Worm (Caenorhabditis elegans) whole organism, late embryonic: ENCODE data around the gene C17C3.9.

Experiments used
- C38D4.7 ChIP-seq: fragments of 200-800 bp; sonication (Bioruptor generic); optimal IDR thresholded peaks from 2 replicates; lab custom pipeline; 2018; ENCODE audit warnings: mild to moderate bottlenecking, missing genetic modification characterization, moderate library complexity, missing compliant biosample characterization
- K02D7.2 ChIP-seq: sonication (generic microtip); optimal IDR thresholded peaks from 2 replicates; lab custom pipeline; 2017; ENCODE audit warnings: mild to moderate bottlenecking, missing genetic modification characterization, missing compliant biosample characterization
- K09A11.1 ChIP-seq: sonication (generic microtip); optimal IDR thresholded peaks from 2 replicates; lab custom pipeline; 2017; ENCODE audit warnings: antibody characterized with exemption, mild to moderate bottlenecking, missing genetic modification characterization, missing compliant biosample characterization; ENCODE audit not compliant: insufficient read depth
- T23F11.4 ChIP-seq: fragments of 200-800 bp; sonication (Bioruptor generic); optimal IDR thresholded peaks from 2 replicates; lab custom pipeline; 2018; ENCODE audit warnings: mild to moderate bottlenecking, missing genetic modification characterization, missing compliant biosample characterization
- ceh-14 ChIP-seq: sonication (generic microtip); optimal IDR thresholded peaks from 2 replicates; lab custom pipeline; 2016; ENCODE audit warnings: missing genotype, missing genetic modification characterization, missing compliant biosample characterization
- ceh-19 ChIP-seq: fragments of 200-800 bp; sonication (Bioruptor generic); optimal IDR thresholded peaks from 2 replicates; lab custom pipeline; 2018; ENCODE audit warnings: mild to moderate bottlenecking, missing genetic modification characterization, missing compliant biosample characterization
- ceh-2 ChIP-seq: sonication (generic microtip); optimal IDR thresholded peaks from 2 replicates; lab custom pipeline; 2016; ENCODE audit warnings: missing genotype, missing genetic modification characterization, missing compliant biosample characterization
- ceh-22 ChIP-seq: sonication (generic microtip); optimal IDR thresholded peaks from 2 replicates; lab custom pipeline; 2017; ENCODE audit warnings: missing biosample characterization, missing genetic modification characterization
- ceh-24 ChIP-seq: sonication (generic microtip); optimal IDR thresholded peaks from 2 replicates; lab custom pipeline; 2016; ENCODE audit warnings: mild to moderate bottlenecking, missing genetic modification characterization, missing compliant biosample characterization
- ceh-31 ChIP-seq: sonication (generic microtip); optimal IDR thresholded peaks from 2 replicates; lab custom pipeline; 2016; ENCODE audit warnings: missing genetic modification characterization, missing compliant biosample characterization
- ceh-45 ChIP-seq: fragments of 200-800 bp; sonication (Bioruptor generic); IDR thresholded peaks from 2 replicates; pipeline ENCODE4 v1.3.6; 2022; ENCODE audit warnings: missing genetic modification reagents, missing genetic modification characterization, missing compliant biosample characterization
- ceh-48 ChIP-seq: sonication (generic microtip); optimal IDR thresholded peaks from 2 replicates; lab custom pipeline; 2016; ENCODE audit warnings: missing genetic modification characterization, inconsistent platforms, missing compliant biosample characterization
- che-1 ChIP-seq: sonication (generic microtip); optimal IDR thresholded peaks from 2 replicates; lab custom pipeline; 2016; ENCODE audit warnings: mild to moderate bottlenecking, missing genetic modification characterization, missing compliant biosample characterization
- dmd-4 ChIP-seq: sonication (generic microtip); optimal IDR thresholded peaks from 2 replicates; lab custom pipeline; 2016; ENCODE audit warnings: borderline replicate concordance, missing genetic modification characterization, missing compliant biosample characterization
- dve-1 ChIP-seq: sonication (generic microtip); optimal IDR thresholded peaks from 2 replicates; lab custom pipeline; 2017; ENCODE audit warnings: antibody characterized with exemption, mild to moderate bottlenecking, missing genetic modification characterization, missing compliant biosample characterization
- elt-4 ChIP-seq: sonication (generic microtip); optimal IDR thresholded peaks from 2 replicates; lab custom pipeline; 2016; ENCODE audit warnings: missing genetic modification characterization, missing compliant biosample characterization
- fkh-6 ChIP-seq: sonication (generic microtip); optimal IDR thresholded peaks from 2 replicates; lab custom pipeline; 2016; ENCODE audit warnings: missing genetic modification characterization, missing compliant biosample characterization
- hlh-13 ChIP-seq: fragments of 200-800 bp; sonication (Bioruptor generic); optimal IDR thresholded peaks from 2 replicates; lab custom pipeline; 2018; ENCODE audit warnings: mild to moderate bottlenecking, missing genetic modification characterization, missing compliant biosample characterization
- hlh-6 ChIP-seq: sonication (generic microtip); optimal IDR thresholded peaks from 2 replicates; lab custom pipeline; 2016; ENCODE audit warnings: missing genotype, missing genetic modification characterization, missing compliant biosample characterization
- hlh-8 ChIP-seq: sonication (generic microtip); optimal IDR thresholded peaks from 2 replicates; lab custom pipeline; 2016; ENCODE audit warnings: missing genotype, missing genetic modification characterization, missing compliant biosample characterization
- lim-6 ChIP-seq: sonication (generic microtip); optimal IDR thresholded peaks from 2 replicates; lab custom pipeline; 2016; ENCODE audit warnings: missing genetic modification characterization, missing compliant biosample characterization
- mec-3 ChIP-seq: sonication (generic microtip); optimal IDR thresholded peaks from 2 replicates; lab custom pipeline; 2016; ENCODE audit warnings: borderline replicate concordance, missing genetic modification characterization, missing compliant biosample characterization
- nhr-11 ChIP-seq: fragments of 150-350 bp; optimal IDR thresholded peaks from 2 replicates; lab custom pipeline; 2014; ENCODE audit warnings: missing biosample characterization, missing genetic modification characterization
- npax-4 ChIP-seq: sonication (generic microtip); optimal IDR thresholded peaks from 2 replicates; lab custom pipeline; 2016; ENCODE audit warnings: missing genetic modification characterization, missing compliant biosample characterization
- pag-3 ChIP-seq: sonication (generic microtip); optimal IDR thresholded peaks from 2 replicates; lab custom pipeline; 2016; ENCODE audit warnings: missing compliant biosample characterization, missing genetic modification characterization, borderline replicate concordance
- pat-9 ChIP-seq: fragments of 200-800 bp; sonication (Bioruptor generic); optimal IDR thresholded peaks from 2 replicates; lab custom pipeline; 2018; ENCODE audit warnings: mild to moderate bottlenecking, missing genetic modification characterization, moderate library complexity, missing compliant biosample characterization
- pha-2 ChIP-seq: sonication (generic microtip); optimal IDR thresholded peaks from 2 replicates; lab custom pipeline; 2017; ENCODE audit warnings: mild to moderate bottlenecking, missing genetic modification characterization, missing compliant biosample characterization
- ref-2 ChIP-seq: sonication (generic microtip); optimal IDR thresholded peaks from 2 replicates; lab custom pipeline; 2016; ENCODE audit warnings: missing genetic modification characterization, missing compliant biosample characterization
- rnt-1 ChIP-seq: sonication (generic microtip); optimal IDR thresholded peaks from 2 replicates; lab custom pipeline; 2016; ENCODE audit warnings: missing genetic modification characterization, missing compliant biosample characterization
- syd-9 ChIP-seq: sonication (generic microtip); optimal IDR thresholded peaks from 2 replicates; lab custom pipeline; 2016; ENCODE audit warnings: mild to moderate bottlenecking, missing genetic modification characterization, moderate library complexity, missing compliant biosample characterization
- tbx-7 ChIP-seq: sonication (generic microtip); optimal IDR thresholded peaks from 2 replicates; lab custom pipeline; 2016; ENCODE audit warnings: missing genotype, missing genetic modification characterization, missing compliant biosample characterization
- unc-3 ChIP-seq, 2 experiments: fragments of 200-800 bp in 1 of 2; sonication (Bioruptor generic) in 1 of 2; sonication (generic microtip) in 1 of 2; conservative IDR thresholded peaks in 1 of 2; optimal IDR thresholded peaks in 1 of 2; 2 replicates each; pipeline versions ENCODE4 v1.3.6 to Lab custom; 2016 to 2022; ENCODE audit warnings: missing compliant biosample characterization in 2 of 2, missing genetic modification characterization in 2 of 2, missing genetic modification reagents in 1 of 2
- unc-55 ChIP-seq: sonication (generic microtip); optimal IDR thresholded peaks from 2 replicates; lab custom pipeline; 2017; ENCODE audit warnings: missing biosample characterization, missing genetic modification reagents, missing genetic modification characterization
- zip-5 ChIP-seq: sonication (generic microtip); optimal IDR thresholded peaks from 2 replicates; lab custom pipeline; 2016; ENCODE audit warnings: missing genetic modification characterization, missing compliant biosample characterization

C17C3.9 gene

DNA sequence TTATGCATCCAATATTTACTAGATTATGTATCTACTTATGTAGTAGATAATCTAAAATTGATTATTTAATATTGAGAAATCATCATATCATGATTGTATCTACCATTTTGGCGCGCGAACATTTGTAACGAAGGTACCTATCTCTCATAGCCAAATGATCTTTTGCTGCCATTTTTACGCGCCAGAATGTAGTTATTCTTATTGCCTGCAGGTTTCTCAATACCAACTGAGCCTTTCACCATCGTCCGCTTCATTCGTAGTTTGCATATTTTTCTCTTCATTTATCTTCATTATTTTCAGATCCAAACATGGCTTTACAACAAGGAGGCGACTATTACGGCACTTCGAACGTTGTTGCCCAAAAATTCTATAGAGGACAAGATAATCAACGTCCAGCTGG lies 4.2 kb downstream of the C17C3.9 start, which contains the start of gene ZK177.1:
TSS of gene ZK177.1 (plus strand) at position 301 of the 400 bp plus-strand sequence.
- TF ChIP-seq ceh-45 (GFP tag; lab: Robert Waterston, UW) (no peak), fkh-6 (tag; lab: Kevin White, UChicago) (no peak), ceh-2 (no peak), K09A11.1 (tag; lab: Kevin White, UChicago) (no peak), K02D7.2 (tag; lab: Kevin White, UChicago) (no peak), ref-2 (tag; lab: Kevin White, UChicago) (no peak), dmd-4 (tag; lab: Kevin White, UChicago) (no peak), nhr-11 (no peak), ceh-31 (tag; lab: Kevin White, UChicago) (no peak), hlh-6 (tag; lab: Kevin White, UChicago) (no peak), tbx-7 (tag; lab: Kevin White, UChicago) (no peak), ceh-24 (tag; lab: Kevin White, UChicago) (no peak), ceh-19 (GFP tag; lab: Kevin White, UChicago) (no peak)

DNA sequence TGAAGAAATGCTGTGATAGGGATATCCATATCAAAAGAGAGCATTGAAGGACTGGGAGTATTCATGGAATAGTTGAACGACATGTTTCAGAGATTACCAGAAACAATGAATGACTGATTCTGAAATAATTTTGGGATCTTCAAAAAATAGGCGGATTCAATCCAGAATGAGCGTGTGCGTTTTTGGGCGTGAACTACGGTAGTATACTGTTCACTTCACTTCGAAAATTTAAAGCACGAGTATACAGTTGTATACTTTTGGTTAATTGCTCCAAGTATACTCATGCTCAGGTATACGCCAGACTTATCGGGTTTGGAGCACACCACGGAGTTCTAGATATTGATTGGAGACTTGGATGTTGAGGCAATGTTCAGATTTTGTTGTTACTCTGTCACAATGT lies 6.8 kb downstream of the C17C3.9 start, which contains the start of gene tbx-35:
TSS of gene tbx-35 (minus strand) at position 101 of the 400 bp plus-strand sequence.
- TF ChIP-seq syd-9 (tag; lab: Kevin White, UChicago), result no peak
- no peak for TF ChIP-seq elt-4 (tag; lab: Kevin White, UChicago)
- TF ChIP-seq zip-5 (tag; lab: Kevin White, UChicago), result no peak
- TF ChIP-seq ceh-19 (GFP tag; lab: Kevin White, UChicago), result no peak
- no peak for TF ChIP-seq rnt-1 (tag; lab: Kevin White, UChicago)
- no peak for TF ChIP-seq pag-3 (tag; lab: Kevin White, UChicago)
- no peak for TF ChIP-seq dve-1 (tag; lab: Kevin White, UChicago)
- no peak for TF ChIP-seq che-1
- no peak for TF ChIP-seq T23F11.4 (GFP tag; lab: Kevin White, UChicago)

DNA sequence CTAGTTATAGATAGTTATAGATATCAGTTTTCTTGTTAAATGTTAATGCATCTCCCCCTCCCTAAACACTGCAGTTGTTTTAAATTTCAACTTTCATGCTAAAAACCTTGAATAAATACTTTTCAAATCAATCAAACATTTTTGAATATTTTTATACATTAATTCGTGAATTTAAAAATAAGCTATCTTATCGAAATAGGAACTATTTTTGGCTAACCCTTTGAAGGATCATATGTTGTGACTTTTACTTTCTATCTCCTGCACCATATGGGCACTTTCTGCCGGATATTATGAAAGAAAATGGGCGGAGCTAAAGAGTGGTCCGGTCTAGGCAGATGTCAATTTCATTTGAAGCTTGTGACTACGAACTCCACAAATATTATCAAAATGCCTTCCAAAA lies 9.4 kb downstream of the C17C3.9 start, which contains the start of gene ZK177.11:
TSS of gene ZK177.11 (plus strand) at position 301 of the 400 bp plus-strand sequence.
- TF ChIP-seq ceh-22 (no peak), mec-3 (tag; lab: Kevin White, UChicago) (no peak), K02D7.2 (tag; lab: Kevin White, UChicago) (no peak), C38D4.7 (GFP tag; lab: Kevin White, UChicago) (no peak)

DNA sequence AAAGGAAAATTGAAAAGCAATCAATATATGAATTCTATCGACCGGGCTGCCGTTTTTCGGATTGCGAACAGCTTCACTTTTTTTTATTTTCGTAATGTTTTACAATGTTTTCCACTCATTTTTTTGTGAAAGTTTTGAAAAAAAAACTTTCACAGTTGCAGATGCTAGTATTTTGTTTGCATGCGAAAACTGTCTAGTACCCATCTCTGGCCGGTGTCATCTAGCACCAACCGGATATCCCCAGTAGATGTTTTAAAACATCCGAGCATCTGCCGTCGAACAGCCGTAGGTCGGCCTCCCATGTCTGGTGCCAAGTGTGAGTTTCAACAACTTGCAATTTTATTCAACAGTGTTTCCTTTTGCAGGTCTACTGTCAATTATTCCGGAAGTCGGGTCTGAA lies 10.7 kb downstream of the C17C3.9 start, which contains the start of gene ZK177.12:
TSS of gene ZK177.12 (plus strand) at position 301 of the 400 bp plus-strand sequence.
- TF ChIP-seq ceh-48 (no peak), ceh-14 (no peak), unc-55 (GFP tag; lab: Kevin White, UChicago) (no peak), ceh-45 (GFP tag; lab: Robert Waterston, UW) (no peak), dmd-4 (tag; lab: Kevin White, UChicago) (no peak), K09A11.1 (tag; lab: Kevin White, UChicago) (no peak), ceh-24 (tag; lab: Kevin White, UChicago) (no peak), npax-4 (no peak), K02D7.2 (tag; lab: Kevin White, UChicago) (no peak), pat-9 (tag; lab: Kevin White, UChicago) (no peak), C38D4.7 (GFP tag; lab: Kevin White, UChicago) (no peak), unc-3 (GFP tag; conservative IDR thresholded peaks at IDR 0.05; lab: Robert Waterston, UW) (no peak), unc-3 (tag; optimal IDR thresholded peaks at IDR 0.05; lab: Kevin White, UChicago) (no peak), hlh-13 (GFP tag; lab: Kevin White, UChicago) (no peak), lim-6 (tag; lab: Kevin White, UChicago) (no peak), pha-2 (no peak), hlh-8 (no peak)
- TF ChIP-seq, all 69 proteins: peak for 0
